Worm (Caenorhabditis elegans): ENCODE results near the gene clec-52.

clec-52 gene

DNA sequence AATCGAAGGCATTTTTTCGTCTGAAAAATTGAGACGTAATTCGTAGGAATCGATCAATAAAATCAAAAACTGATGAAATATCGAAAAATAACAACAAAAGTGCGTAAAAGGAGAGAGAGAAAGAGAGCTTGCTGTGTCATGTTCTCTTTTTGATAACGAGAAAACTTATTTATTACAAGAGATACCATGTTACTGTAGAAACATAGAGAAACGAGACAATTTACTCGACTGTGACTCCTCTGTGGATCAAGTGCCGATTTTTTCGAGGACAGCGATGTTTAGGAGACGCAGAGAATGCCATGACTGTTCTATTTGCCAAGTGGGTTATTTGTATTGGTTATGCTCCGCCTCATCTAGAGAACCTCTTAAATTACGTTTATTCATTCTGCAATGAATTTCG, 35.0 kb downstream of the clec-52 start, which contains the start of gene sph-1 (continued):
- no peak for TF ChIP-seq ztf-3 (GFP tag; optimal IDR thresholded peaks at IDR 0.05)
- no peak for TF ChIP-seq B0261.1 (tag; optimal IDR thresholded peaks at IDR 0.05)
- TF ChIP-seq lag-1 (GFP tag; IDR thresholded peaks at IDR 0.05) = no peak
- TF ChIP-seq repo-1 (tag; optimal IDR thresholded peaks at IDR 0.05) = peak; percentile 51
- TF ChIP-seq athp-1 (tag; optimal IDR thresholded peaks at IDR 0.05) = no peak
- TF ChIP-seq ztf-6 (GFP tag; IDR thresholded peaks at IDR 0.05) = no peak
- no peak for TF ChIP-seq xnd-1 (tag; optimal IDR thresholded peaks at IDR 0.05)
- TF ChIP-seq snpc-1.3 (tag; optimal IDR thresholded peaks at IDR 0.05; ENCODE audit: insufficient read depth) = peak; percentile 4
- no peak for TF ChIP-seq F57A8.1 (GFP tag; optimal IDR thresholded peaks at IDR 0.05)
- TF ChIP-seq Y67H2A.10 (GFP tag; conservative IDR thresholded peaks at IDR 0.05) = no peak
- TF ChIP-seq F37B4.10 (GFP tag; IDR thresholded peaks at IDR 0.05) = no peak
- no peak for TF ChIP-seq F39B2.1 (GFP tag; IDR thresholded peaks at IDR 0.05)
- no peak for TF ChIP-seq sea-2 (GFP tag; IDR thresholded peaks at IDR 0.05)
- TF ChIP-seq madf-3 (GFP tag; IDR thresholded peaks at IDR 0.05) = no peak
- no peak for TF ChIP-seq rcor-1 (GFP tag; IDR thresholded peaks at IDR 0.05)
- TF ChIP-seq chd-7 (tag; optimal IDR thresholded peaks at IDR 0.05) = no peak
- no peak for TF ChIP-seq hlh-12 (tag; optimal IDR thresholded peaks at IDR 0.05)
- peak; percentile 3 for TF ChIP-seq ceh-27 (GFP tag; optimal IDR thresholded peaks at IDR 0.05)
- no peak for TF ChIP-seq ceh-79 (tag; optimal IDR thresholded peaks at IDR 0.05)
- no peak for TF ChIP-seq rec-8 (tag; optimal IDR thresholded peaks at IDR 0.05)
- TF ChIP-seq attf-5 (GFP tag; optimal IDR thresholded peaks at IDR 0.05) = peak; percentile 48
- TF ChIP-seq B0035.1 (tag; optimal IDR thresholded peaks at IDR 0.05) = no peak
- TF ChIP-seq mes-4 (tag; optimal IDR thresholded peaks at IDR 0.05) = no peak
- TF ChIP-seq B0019.2 (GFP tag; conservative IDR thresholded peaks at IDR 0.05) = no peak
- TF ChIP-seq madf-10 (tag; optimal IDR thresholded peaks at IDR 0.05) = peak; percentile 42
- no peak for TF ChIP-seq nfya-1 (tag; optimal IDR thresholded peaks at IDR 0.05; ENCODE audit: borderline replicate concordance, insufficient read depth)
- no peak for TF ChIP-seq mcd-1 (GFP tag; IDR thresholded peaks at IDR 0.05)
- TF ChIP-seq F33H1.4 (GFP tag; IDR thresholded peaks at IDR 0.05) = no peak
- TF ChIP-seq Y95B8A.8 (GFP tag; IDR thresholded peaks at IDR 0.05) = no peak
- no peak for TF ChIP-seq zfh-2 (GFP tag; conservative IDR thresholded peaks at IDR 0.05)

DNA sequence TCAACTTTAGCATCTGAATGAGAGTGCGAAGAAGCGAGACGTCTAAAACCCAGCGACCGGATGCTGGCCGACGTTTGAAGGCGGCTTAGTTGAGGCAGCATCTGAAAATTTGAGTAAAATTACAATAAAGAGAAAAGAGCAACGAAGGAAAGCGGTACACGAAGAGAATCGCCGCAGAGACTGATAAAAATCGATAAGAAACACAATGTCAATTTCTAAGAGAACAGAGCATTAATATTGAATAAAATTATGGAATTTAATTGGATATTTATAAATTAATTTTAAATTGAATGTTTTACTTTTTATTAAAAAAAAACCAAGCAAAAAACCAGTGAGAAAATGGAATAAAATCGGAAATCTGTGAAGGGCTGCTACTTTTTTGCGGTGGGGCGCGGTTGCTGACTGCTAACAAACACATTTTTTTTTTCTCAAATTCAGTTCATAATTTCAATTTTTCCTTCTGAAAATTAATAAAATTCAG, 38.4 kb downstream of the clec-52 start, which contains the start of the genes ndub-11 and moc-3:
TSS of gene ndub-11 (minus strand) at position 101 of the 481 bp plus-strand sequence.
TSS of gene moc-3 (plus strand) at position 431 of the 481 bp plus-strand sequence.
- TF ChIP-seq mcd-1 (GFP tag; IDR thresholded peaks at IDR 0.05) (0 out of 2 replicates have a peak, but pooled peaks have one; percentile 8), pha-4 (tag; optimal IDR thresholded peaks at IDR 0.05) (no peak), lag-1 (GFP tag; IDR thresholded peaks at IDR 0.05) (no peak), ZK185.1 (tag; optimal IDR thresholded peaks at IDR 0.05; ENCODE audit: poor library complexity, severe bottlenecking) (no peak), somi-1 (GFP tag; optimal IDR thresholded peaks at IDR 0.05) (no peak), F10E7.11 (tag; optimal IDR thresholded peaks at IDR 0.05) (no peak)

DNA sequence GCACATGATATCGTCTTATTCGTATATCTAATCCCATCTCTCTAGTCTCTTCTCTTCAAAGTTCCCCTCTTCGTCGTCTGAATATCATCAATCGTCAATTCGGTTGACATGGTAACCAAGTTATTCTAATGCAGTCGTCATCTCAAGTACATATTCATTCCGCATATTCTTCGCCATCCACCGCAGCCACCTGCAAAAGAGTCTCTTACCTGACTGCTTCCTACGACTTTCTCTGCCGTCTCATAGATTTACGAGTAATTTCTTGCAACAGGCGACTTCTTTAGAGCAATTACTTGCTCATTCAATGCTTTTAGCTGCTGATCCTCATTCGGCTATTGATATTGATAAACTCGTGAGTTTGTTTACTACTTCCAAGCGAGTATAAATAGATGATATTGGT, 41.1 kb downstream of the clec-52 start:
- no peak for TF ChIP-seq hsf-1 (GFP tag; IDR thresholded peaks at IDR 0.05)
- TF ChIP-seq K12H6.12 (tag; optimal IDR thresholded peaks at IDR 0.05) = no peak
- no peak for TF ChIP-seq Y53F4B.3 (GFP tag; IDR thresholded peaks at IDR 0.05)
- TF ChIP-seq C06A6.2 (GFP tag; conservative IDR thresholded peaks at IDR 0.05) = no peak
- TF ChIP-seq D2030.7 (GFP tag; IDR thresholded peaks at IDR 0.05) = no peak
